Fruit fly (Drosophila melanogaster): ENCODE data around the gene CG15764.

The CG15764 gene

dm6 chrX:5868795-5869194 lies at the start of gene CG15764:
TSS of gene CG15764 (plus strand) at chrX:5869095.
- TF ChIP-seq Dll (optimal IDR thresholded peaks at IDR 0.05): no peak
- no peak for TF ChIP-seq CG8478 (optimal IDR thresholded peaks at IDR 0.05)

- TF ChIP-seq pan (optimal IDR thresholded peaks at IDR 0.05): no peak
Observed at dm6 chrX:5819972-5820371, 48.9 kb upstream of the CG15764 start.

dm6 chrX:5839737-5840136 lies 29.2 kb upstream of the CG15764 start:
- TF ChIP-seq CG8478 (optimal IDR thresholded peaks at IDR 0.05) (no peak), EcR (GFP tag; optimal IDR thresholded peaks at IDR 0.05) (no peak), Dll (optimal IDR thresholded peaks at IDR 0.05) (no peak), psq (optimal IDR thresholded peaks at IDR 0.05) (no peak), usp (GFP tag; optimal IDR thresholded peaks at IDR 0.05) (no peak), pan (optimal IDR thresholded peaks at IDR 0.05) (no peak)

dm6 chrX:5844980-5845379 lies 23.9 kb upstream of the CG15764 start, which contains the start of gene CG12729:
TSS of gene CG12729 (plus strand) at chrX:5845280.
- TF ChIP-seq Dll (optimal IDR thresholded peaks at IDR 0.05) (no peak), psq (optimal IDR thresholded peaks at IDR 0.05) (no peak), usp (GFP tag; optimal IDR thresholded peaks at IDR 0.05) (no peak), EcR (GFP tag; optimal IDR thresholded peaks at IDR 0.05) (no peak), pan (optimal IDR thresholded peaks at IDR 0.05) (no peak), CG8478 (optimal IDR thresholded peaks at IDR 0.05) (no peak)

- TF ChIP-seq Dll (optimal IDR thresholded peaks at IDR 0.05): no peak
Observed at dm6 chrX:5847544-5847943, 21.4 kb upstream of the CG15764 start.

dm6 chrX:5852677-5853076 lies 16.2 kb upstream of the CG15764 start:
- TF ChIP-seq EcR (GFP tag; optimal IDR thresholded peaks at IDR 0.05): no peak
- no peak for TF ChIP-seq usp (GFP tag; optimal IDR thresholded peaks at IDR 0.05)
- no peak for TF ChIP-seq Dll (optimal IDR thresholded peaks at IDR 0.05)
- no peak for TF ChIP-seq CG8478 (optimal IDR thresholded peaks at IDR 0.05)
- TF ChIP-seq psq (optimal IDR thresholded peaks at IDR 0.05): no peak
- no peak for TF ChIP-seq pan (optimal IDR thresholded peaks at IDR 0.05)

- no peak for TF ChIP-seq psq (optimal IDR thresholded peaks at IDR 0.05)
- no peak for TF ChIP-seq pan (optimal IDR thresholded peaks at IDR 0.05)
- no peak for TF ChIP-seq usp (GFP tag; optimal IDR thresholded peaks at IDR 0.05)
- TF ChIP-seq CG8478 (optimal IDR thresholded peaks at IDR 0.05): no peak
Observed at dm6 chrX:5853461-5853860, 15.4 kb upstream of the CG15764 start, which contains the start of gene CG43136. TSS of gene CG43136 (plus strand) at chrX:5853761.

- TF ChIP-seq usp (GFP tag; optimal IDR thresholded peaks at IDR 0.05) (no peak), pan (optimal IDR thresholded peaks at IDR 0.05) (no peak), Dll (optimal IDR thresholded peaks at IDR 0.05) (no peak), EcR (GFP tag; optimal IDR thresholded peaks at IDR 0.05) (no peak), psq (optimal IDR thresholded peaks at IDR 0.05) (no peak), CG8478 (optimal IDR thresholded peaks at IDR 0.05) (no peak)
Observed at dm6 chrX:5865051-5865450, 3.8 kb upstream of the CG15764 start, which contains the start of gene CG43137. TSS of gene CG43137 (minus strand) at chrX:5865151.

dm6 chrX:5866095-5866494 lies 2.8 kb upstream of the CG15764 start:
- no peak for TF ChIP-seq pan (optimal IDR thresholded peaks at IDR 0.05)

- TF ChIP-seq EcR (GFP tag; optimal IDR thresholded peaks at IDR 0.05) (no peak), Dll (optimal IDR thresholded peaks at IDR 0.05) (no peak), pan (optimal IDR thresholded peaks at IDR 0.05) (no peak), usp (GFP tag; optimal IDR thresholded peaks at IDR 0.05) (no peak), psq (optimal IDR thresholded peaks at IDR 0.05) (no peak), CG8478 (optimal IDR thresholded peaks at IDR 0.05) (no peak)
Observed at dm6 chrX:5873164-5873563, 4.3 kb downstream of the CG15764 start, which contains the start of gene GAA1. TSS of gene GAA1 (minus strand) at chrX:5873357.

- TF ChIP-seq psq (optimal IDR thresholded peaks at IDR 0.05) (no peak), usp (GFP tag; optimal IDR thresholded peaks at IDR 0.05) (no peak), pan (optimal IDR thresholded peaks at IDR 0.05) (no peak), Dll (optimal IDR thresholded peaks at IDR 0.05) (no peak), EcR (GFP tag; optimal IDR thresholded peaks at IDR 0.05) (no peak), CG8478 (optimal IDR thresholded peaks at IDR 0.05) (no peak)
Observed at dm6 chrX:5876584-5876983, 7.7 kb downstream of the CG15764 start, which contains the start of gene mof. TSS of gene mof (minus strand) at chrX:5876853.

- TF ChIP-seq CG8478 (optimal IDR thresholded peaks at IDR 0.05): no peak
- no peak for TF ChIP-seq pan (optimal IDR thresholded peaks at IDR 0.05)
- TF ChIP-seq Dll (optimal IDR thresholded peaks at IDR 0.05): no peak
Observed at dm6 chrX:5879543-5879943, 10.6 kb downstream of the CG15764 start, which contains the start of the genes Usp30 and CG16721. TSS of gene Usp30 (minus strand) at chrX:5879787. TSS of gene CG16721 (plus strand) at chrX:5879869.

- TF ChIP-seq EcR (GFP tag; optimal IDR thresholded peaks at IDR 0.05) (no peak), pan (optimal IDR thresholded peaks at IDR 0.05) (no peak), CG8478 (optimal IDR thresholded peaks at IDR 0.05) (peak; percentile 42), psq (optimal IDR thresholded peaks at IDR 0.05) (no peak), Dll (optimal IDR thresholded peaks at IDR 0.05) (no peak), usp (GFP tag; optimal IDR thresholded peaks at IDR 0.05) (no peak)
Observed at dm6 chrX:5880139-5880924, 11.4 kb downstream of the CG15764 start.
